Worm (Caenorhabditis elegans) whole organism, L1 larva: Measurements from ENCODE around the gene K01B6.3.

ENCODE experiments used
- F16B12.6 ChIP-seq: fragments of 150-350 bp; optimal IDR thresholded peaks from 2 replicates; lab custom pipeline; 2014; ENCODE audit warnings: missing biosample characterization, missing genetic modification characterization
- Y116A8C.19 ChIP-seq: sonication (generic microtip); optimal IDR thresholded peaks from 2 replicates; lab custom pipeline; 2016; ENCODE audit warnings: missing compliant biosample characterization, missing genetic modification characterization, borderline replicate concordance
- ama-1 ChIP-seq: fragments of 150-350 bp; optimal IDR thresholded peaks from 2 replicates; lab custom pipeline; 2014
- blmp-1 ChIP-seq: fragments of 150-350 bp; optimal IDR thresholded peaks from 2 replicates; lab custom pipeline; 2014; ENCODE audit warnings: missing biosample characterization, missing genetic modification characterization
- ceh-63 ChIP-seq: fragments of 200-800 bp; sonication (Bioruptor generic); optimal IDR thresholded peaks from 2 replicates; lab custom pipeline; 2018; ENCODE audit warnings: mild to moderate bottlenecking, missing genetic modification characterization, missing compliant biosample characterization
- ceh-8 ChIP-seq: fragments of 200-800 bp; sonication (Bioruptor generic); optimal IDR thresholded peaks from 2 replicates; lab custom pipeline; 2018; ENCODE audit warnings: mild to moderate bottlenecking, missing genetic modification characterization, moderate library complexity, missing compliant biosample characterization
- ceh-82 ChIP-seq, 3 experiments: fragments of 150-350 bp in 1 of 3; sonication (generic microtip) in 2 of 3; optimal IDR thresholded peaks; 2 replicates each; lab custom pipeline; 2014 to 2017; ENCODE audit warnings: missing biosample characterization in 3 of 3, missing genetic modification characterization in 3 of 3
- ceh-90 ChIP-seq: sonication (generic microtip); optimal IDR thresholded peaks from 2 replicates; lab custom pipeline; 2016; ENCODE audit warnings: missing genetic modification characterization, missing compliant biosample characterization
- ces-1 ChIP-seq: fragments of 150-350 bp; optimal IDR thresholded peaks from 2 replicates; lab custom pipeline; 2014; ENCODE audit warnings: missing biosample characterization, missing genetic modification reagents, missing genetic modification characterization
- dpl-1 ChIP-seq, 3 experiments: fragments of 150-350 bp in 2 of 3; sonication (generic microtip) in 1 of 3; optimal IDR thresholded peaks; 2 replicates each; lab custom pipeline; 2014 to 2017; ENCODE audit warnings: missing biosample characterization in 3 of 3, missing genetic modification characterization in 3 of 3, missing genetic modification reagents in 3 of 3
- efl-1 ChIP-seq, 4 experiments: fragments of 150-350 bp; optimal IDR thresholded peaks in 3 of 4; peaks in 1 of 4; 1 replicate in 1 of 4; 2 replicates in 3 of 4; lab custom pipeline; 2014; ENCODE audit warnings: missing biosample characterization in 2 of 4, missing genetic modification characterization in 2 of 4, missing genetic modification reagents in 2 of 4
- elt-2 ChIP-seq: sonication (generic microtip); optimal IDR thresholded peaks from 2 replicates; lab custom pipeline; 2016; ENCODE audit warnings: missing genetic modification characterization, mild to moderate bottlenecking, inconsistent platforms, missing compliant biosample characterization, missing genetic modification reagents
- elt-3 ChIP-seq, 6 experiments: fragments of 150-350 bp in 1 of 6; sonication (generic microtip); optimal IDR thresholded peaks; 2 replicates each; lab custom pipeline; 2017 to 2018; ENCODE audit warnings: missing biosample characterization in 6 of 6, missing genetic modification characterization in 6 of 6, inconsistent platforms in 1 of 6
- fos-1 ChIP-seq: fragments of 150-350 bp; optimal IDR thresholded peaks from 2 replicates; lab custom pipeline; 2014; ENCODE audit warnings: missing biosample characterization, missing genetic modification characterization
- grh-1 ChIP-seq: fragments of 200-800 bp; sonication (Bioruptor generic); IDR thresholded peaks from 2 replicates; pipeline ENCODE4 v1.3.6; 2022; ENCODE audit warnings: missing genetic modification reagents, missing genetic modification characterization, missing compliant biosample characterization
- hpl-2 ChIP-seq: fragments of 150-350 bp; optimal IDR thresholded peaks from 2 replicates; lab custom pipeline; 2014; ENCODE audit warnings: missing biosample characterization, missing genetic modification reagents, missing genetic modification characterization
- irx-1 ChIP-seq: sonication (generic microtip); optimal IDR thresholded peaks from 2 replicates; lab custom pipeline; 2016; ENCODE audit warnings: missing genetic modification characterization, missing compliant biosample characterization
- lin-14 ChIP-seq: fragments of 200-800 bp; sonication (Bioruptor generic); optimal IDR thresholded peaks from 2 replicates; lab custom pipeline; 2018; ENCODE audit warnings: mild to moderate bottlenecking, missing genetic modification characterization, moderate library complexity, missing compliant biosample characterization
- lin-15B ChIP-seq: fragments of 150-350 bp; sonication (generic microtip); optimal IDR thresholded peaks from 3 replicates; lab custom pipeline; 2014; ENCODE audit warnings: missing biosample characterization, missing genetic modification characterization
- lin-35 ChIP-seq, 2 experiments: fragments of 150-350 bp; optimal IDR thresholded peaks; 2 replicates each; lab custom pipeline; 2014; ENCODE audit warnings: missing biosample characterization in 2 of 2, missing genetic modification characterization in 2 of 2, missing genetic modification reagents in 2 of 2
- mdl-1 ChIP-seq, 2 experiments: fragments of 150-350 bp; optimal IDR thresholded peaks; 2 replicates each; lab custom pipeline; 2014 to 2017; ENCODE audit warnings: missing biosample characterization in 2 of 2, missing genetic modification characterization in 2 of 2, inconsistent platforms in 1 of 2
- mef-2 ChIP-seq: fragments of 150-350 bp; optimal IDR thresholded peaks from 2 replicates; lab custom pipeline; 2014; ENCODE audit warnings: missing biosample characterization, missing genetic modification characterization
- nhr-11 ChIP-seq: fragments of 150-350 bp; optimal IDR thresholded peaks from 2 replicates; lab custom pipeline; 2014; ENCODE audit warnings: missing biosample characterization, missing genetic modification characterization
- nhr-12 ChIP-seq: sonication (generic microtip); optimal IDR thresholded peaks from 2 replicates; lab custom pipeline; 2017; ENCODE audit warnings: missing biosample characterization, missing genetic modification characterization
- nhr-19 ChIP-seq: fragments of 200-800 bp; sonication (Bioruptor generic); conservative IDR thresholded peaks from 2 replicates; pipeline ENCODE4 v1.3.6; 2022; ENCODE audit warnings: missing genetic modification characterization, missing compliant biosample characterization
- nhr-20 ChIP-seq: sonication (generic microtip); optimal IDR thresholded peaks from 2 replicates; lab custom pipeline; 2016; ENCODE audit warnings: mild to moderate bottlenecking, missing genetic modification characterization, missing compliant biosample characterization
- nhr-28 ChIP-seq: fragments of 150-350 bp; optimal IDR thresholded peaks from 2 replicates; lab custom pipeline; 2014; ENCODE audit warnings: missing biosample characterization, missing genetic modification characterization
- nhr-47 ChIP-seq: sonication (generic microtip); optimal IDR thresholded peaks from 2 replicates; lab custom pipeline; 2016; ENCODE audit warnings: mild to moderate bottlenecking, missing genetic modification characterization, moderate library complexity, missing compliant biosample characterization
- nhr-71 ChIP-seq: sonication (generic microtip); optimal IDR thresholded peaks from 2 replicates; lab custom pipeline; 2016; ENCODE audit warnings: mild to moderate bottlenecking, missing genetic modification characterization, moderate library complexity, missing compliant biosample characterization
- nhr-84 ChIP-seq: sonication (generic microtip); optimal IDR thresholded peaks from 2 replicates; lab custom pipeline; 2017; ENCODE audit warnings: missing biosample characterization, missing genetic modification characterization
- nhr-85 ChIP-seq: sonication (generic microtip); peaks from one replicate; lab custom pipeline; 2016; ENCODE audit warnings: missing genetic modification characterization, inconsistent platforms, missing compliant biosample characterization
- nhr-90 ChIP-seq: sonication (generic microtip); optimal IDR thresholded peaks from 2 replicates; lab custom pipeline; 2016; ENCODE audit warnings: mild to moderate bottlenecking, missing genetic modification characterization, missing compliant biosample characterization; ENCODE audit not compliant: poor library complexity
- pag-3 ChIP-seq: sonication (generic microtip); optimal IDR thresholded peaks from 2 replicates; lab custom pipeline; 2017; ENCODE audit warnings: missing genetic modification characterization, mild to moderate bottlenecking, missing compliant biosample characterization, antibody characterized with exemption, borderline replicate concordance; ENCODE audit not compliant: insufficient read depth
- pax-3 ChIP-seq: fragments of 200-800 bp; sonication (Bioruptor generic); optimal IDR thresholded peaks from 2 replicates; lab custom pipeline; 2018; ENCODE audit warnings: mild to moderate bottlenecking, missing genetic modification characterization, moderate library complexity, missing compliant biosample characterization
- pqm-1 ChIP-seq: sonication (generic microtip); optimal IDR thresholded peaks from 3 replicates; lab custom pipeline; 2017; ENCODE audit warnings: missing biosample characterization, missing genetic modification characterization
- skn-1 ChIP-seq: fragments of 150-350 bp; optimal IDR thresholded peaks from 2 replicates; lab custom pipeline; 2014; ENCODE audit warnings: missing biosample characterization, missing genetic modification characterization
- snu-23 ChIP-seq: sonication (generic microtip); optimal IDR thresholded peaks from 2 replicates; lab custom pipeline; 2016; ENCODE audit warnings: missing genetic modification characterization, missing compliant biosample characterization
- sox-4 ChIP-seq: sonication (generic microtip); optimal IDR thresholded peaks from 2 replicates; lab custom pipeline; 2016; ENCODE audit warnings: missing genetic modification characterization, missing compliant biosample characterization
- swsn-7 ChIP-seq: sonication (generic microtip); optimal IDR thresholded peaks from 2 replicates; lab custom pipeline; 2016; ENCODE audit warnings: missing genetic modification characterization, missing compliant biosample characterization
- unc-86 ChIP-seq: sonication (generic microtip); optimal IDR thresholded peaks from 2 replicates; lab custom pipeline; 2016; ENCODE audit warnings: missing genetic modification characterization, missing compliant biosample characterization
- unc-98 ChIP-seq: fragments of 200-800 bp; sonication (Bioruptor generic); IDR thresholded peaks from 2 replicates; pipeline ENCODE4 v1.3.6; 2022; ENCODE audit warnings: missing genetic modification characterization, missing compliant biosample characterization
- xbp-1 ChIP-seq: sonication (generic microtip); optimal IDR thresholded peaks from 2 replicates; lab custom pipeline; 2016; ENCODE audit warnings: missing genetic modification characterization, missing compliant biosample characterization
- zag-1 ChIP-seq: fragments of 150-350 bp; optimal IDR thresholded peaks from 2 replicates; lab custom pipeline; 2014; ENCODE audit warnings: missing biosample characterization, missing genetic modification characterization
- zip-4 ChIP-seq: fragments of 200-800 bp; sonication (Bioruptor generic); optimal IDR thresholded peaks from 2 replicates; lab custom pipeline; 2018; ENCODE audit warnings: mild to moderate bottlenecking, missing genetic modification characterization, moderate library complexity, missing compliant biosample characterization
- ztf-11 ChIP-seq, 2 experiments: sonication (generic microtip); optimal IDR thresholded peaks; 2 replicates each; lab custom pipeline; 2016 to 2017; ENCODE audit warnings: missing genetic modification characterization in 2 of 2, missing biosample characterization in 1 of 2, missing compliant biosample characterization in 1 of 2

The K01B6.3 gene

DNA sequence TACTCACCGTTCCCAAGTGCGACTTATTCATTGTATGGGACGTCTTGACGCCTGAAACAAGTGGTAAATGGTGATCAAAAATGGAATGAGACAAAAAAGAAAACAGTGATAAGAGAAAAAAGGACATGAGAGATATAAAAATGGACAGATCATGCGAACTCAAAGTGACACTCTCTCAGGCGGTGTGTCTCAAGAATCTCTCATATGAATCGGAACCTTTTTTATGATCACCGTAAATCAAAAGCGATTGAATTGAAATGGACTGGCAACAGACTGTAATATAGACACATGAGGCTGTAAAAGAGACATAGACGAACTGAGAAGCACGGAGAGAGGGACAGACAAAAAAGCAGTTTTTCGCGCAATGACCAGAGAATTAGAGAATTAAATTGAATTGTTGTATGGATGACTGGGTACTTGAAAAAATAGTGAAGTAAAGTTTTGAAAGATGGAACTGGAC is 31.0 kb upstream of the K01B6.3 start, which contains the start of gene clip-1 (continued):
- peak; percentile 53 for TF ChIP-seq snu-23 (GFP tag; lab: Kevin White, UChicago)
- no peak for TF ChIP-seq elt-2
- peak in 1 of 2 experiments; percentile 71 for TF ChIP-seq lin-35 (GFP tag; optimal IDR thresholded peaks at IDR 0.05; lab: Kevin White, UChicago)
- peak; percentile 52 for TF ChIP-seq nhr-20 (tag; lab: Kevin White, UChicago)
- TF ChIP-seq nhr-12 (tag; lab: Kevin White, UChicago): no peak
- TF ChIP-seq Y116A8C.19: no peak
- no peak for TF ChIP-seq fos-1
- no peak for TF ChIP-seq zag-1 (tag; lab: Kevin White, UChicago)
- no peak for TF ChIP-seq grh-1 (GFP tag; lab: Robert Waterston, UW)
- peak; percentile 74 for TF ChIP-seq nhr-85 (tag; lab: Kevin White, UChicago)
- no peak for TF ChIP-seq ceh-8 (GFP tag; lab: Kevin White, UChicago)
- TF ChIP-seq nhr-28 (tag; lab: Kevin White, UChicago): no peak
- TF ChIP-seq nhr-84 (tag; lab: Kevin White, UChicago): no peak
- TF ChIP-seq skn-1: no peak
- no peak for TF ChIP-seq nhr-11 (tag; lab: Kevin White, UChicago)
- peak; percentile 44 for TF ChIP-seq pag-3 (tag; lab: Kevin White, UChicago)
- TF ChIP-seq irx-1 (tag; lab: Kevin White, UChicago): no peak
- peak; percentile 18 to 22 for TF ChIP-seq efl-1 (optimal IDR thresholded peaks at IDR 0.05; lab: Kevin White, UChicago)
- no peak for TF ChIP-seq efl-1 (GFP tag; optimal IDR thresholded peaks at IDR 0.05 in 1 of 2; lab: Kevin White, UChicago)
- no peak for TF ChIP-seq ces-1
- no peak for TF ChIP-seq zip-4
- TF ChIP-seq nhr-90: peak; percentile 11
- TF ChIP-seq ceh-63 (GFP tag; lab: Kevin White, UChicago): no peak
- peak; percentile 19 for TF ChIP-seq nhr-47
- no peak for TF ChIP-seq F16B12.6 (tag; lab: Kevin White, UChicago)
- no peak for TF ChIP-seq unc-98
- no peak for TF ChIP-seq mef-2 (tag; lab: Kevin White, UChicago)
- peak in 1 of 2 experiments; percentile 21 for TF ChIP-seq mdl-1 (tag; optimal IDR thresholded peaks at IDR 0.05; lab: Kevin White, UChicago)
- peak in 5 of 6 experiments; percentile 40 to 74 (median 50) for TF ChIP-seq elt-3 (tag; optimal IDR thresholded peaks at IDR 0.05; lab: Kevin White, UChicago)
- TF ChIP-seq blmp-1 (tag; lab: Kevin White, UChicago): peak; percentile 76
- no peak for TF ChIP-seq hpl-2 (GFP tag; lab: Kevin White, UChicago)

DNA sequence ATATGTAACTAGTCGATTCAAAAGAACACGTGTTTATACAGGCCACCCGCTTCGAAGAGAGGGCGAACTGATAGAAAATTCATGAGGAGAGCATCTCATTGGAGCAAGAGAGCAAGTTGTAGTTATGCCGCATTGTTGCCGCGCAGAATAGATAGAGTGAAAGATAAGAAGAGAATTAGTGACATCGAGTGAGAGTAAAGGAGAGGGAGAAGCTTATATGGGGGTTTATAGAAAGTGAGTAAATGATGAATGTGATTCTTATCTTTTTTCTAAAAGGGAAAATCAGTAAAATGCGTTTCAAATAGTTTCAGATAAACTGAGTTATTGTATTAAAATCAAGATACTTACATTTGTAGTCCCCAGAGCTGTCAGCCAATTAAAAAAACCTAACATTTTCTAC is 29.8 kb upstream of the K01B6.3 start:
- peak; percentile 15 for TF ChIP-seq blmp-1 (tag; lab: Kevin White, UChicago)
- no peak for TF ChIP-seq pax-3 (tag; lab: Kevin White, UChicago)
- no peak for TF ChIP-seq swsn-7 (tag; lab: Kevin White, UChicago)
- no peak for TF ChIP-seq nhr-71
- TF ChIP-seq nhr-19 (GFP tag; lab: Robert Waterston, UW): no peak
- TF ChIP-seq elt-2: peak; percentile 47
- no peak for TF ChIP-seq snu-23 (GFP tag; lab: Kevin White, UChicago)
- peak; percentile 24 for TF ChIP-seq lin-14
- no peak for TF ChIP-seq ztf-11 (tag; optimal IDR thresholded peaks at IDR 0.05; lab: Kevin White, UChicago)
- TF ChIP-seq efl-1 (optimal IDR thresholded peaks at IDR 0.05; lab: Kevin White, UChicago): no peak
- TF ChIP-seq efl-1 (GFP tag; optimal IDR thresholded peaks at IDR 0.05 in 1 of 2; lab: Kevin White, UChicago): peak in 1 of 2 experiments; percentile 42
- no peak for TF ChIP-seq ces-1

ce11 chrIII:9271389-9271918 is 28.6 kb upstream of the K01B6.3 start:
- peak in 1 of 3 experiments; percentile 23 for TF ChIP-seq ceh-82 (tag; optimal IDR thresholded peaks at IDR 0.05; lab: Kevin White, UChicago)
- no peak for TF ChIP-seq unc-86 (tag; lab: Kevin White, UChicago)
- TF ChIP-seq ama-1 (lab: Kevin White, UChicago): no peak
- no peak for TF ChIP-seq nhr-71
- TF ChIP-seq elt-2: no peak
- no peak for TF ChIP-seq pqm-1
- TF ChIP-seq ceh-90 (tag; lab: Kevin White, UChicago): no peak
- peak; percentile 24 for TF ChIP-seq nhr-85 (tag; lab: Kevin White, UChicago)
- no peak for TF ChIP-seq ztf-11 (tag; optimal IDR thresholded peaks at IDR 0.05; lab: Kevin White, UChicago)
- TF ChIP-seq xbp-1 (tag; lab: Kevin White, UChicago): no peak
- peak; percentile 68 for TF ChIP-seq lin-14
- TF ChIP-seq sox-4 (tag; lab: Kevin White, UChicago): no peak
- no peak for TF ChIP-seq lin-15B (tag; lab: Kevin White, UChicago)
- no peak for TF ChIP-seq dpl-1 (GFP tag; optimal IDR thresholded peaks at IDR 0.05; lab: Kevin White, UChicago)
- no peak for TF ChIP-seq ces-1
- TF ChIP-seq nhr-12 (tag; lab: Kevin White, UChicago): no peak
- TF ChIP-seq skn-1: no peak
- TF ChIP-seq zip-4: no peak
